Worm (Caenorhabditis elegans) whole organism, young adult: ENCODE results near the gene T13B5.9.

Source experiments
- C06A6.2 ChIP-seq: fragments of 200-800 bp; sonication (Bioruptor generic); conservative IDR thresholded peaks from 2 replicates; pipeline ENCODE4 v1.3.6; 2022; ENCODE audit warnings: missing genetic modification characterization, missing compliant biosample characterization
- F39B2.1 ChIP-seq: fragments of 200-800 bp; sonication (Bioruptor generic); IDR thresholded peaks from 2 replicates; pipeline ENCODE4 v1.3.6; 2022; ENCODE audit warnings: missing genetic modification reagents, missing genetic modification characterization, missing compliant biosample characterization
- lir-1 ChIP-seq: fragments of 200-800 bp; sonication (Bioruptor generic); conservative IDR thresholded peaks from 2 replicates; pipeline ENCODE4 v1.3.6; 2022; ENCODE audit warnings: missing genetic modification reagents, missing genetic modification characterization, missing compliant biosample characterization
- pha-4 ChIP-seq: fragments of 150-350 bp; sonication (generic microtip); optimal IDR thresholded peaks from 2 replicates; lab custom pipeline; 2014; ENCODE audit warnings: missing biosample characterization, missing genetic modification reagents, missing genetic modification characterization
- zim-3 ChIP-seq: sonication (generic microtip); optimal IDR thresholded peaks from 2 replicates; lab custom pipeline; 2017; ENCODE audit warnings: mild to moderate bottlenecking, missing genetic modification characterization, moderate library complexity, missing compliant biosample characterization
- ztf-18 ChIP-seq: sonication (generic microtip); optimal IDR thresholded peaks from 2 replicates; lab custom pipeline; 2016; ENCODE audit warnings: missing genotype, mild to moderate bottlenecking, missing genetic modification characterization, missing compliant biosample characterization

ce11 chrII:1075424-1075823, 28.9 kb downstream of the T13B5.9 start, which contains the start of gene K02E7.11:
- no peak for TF ChIP-seq lir-1 (GFP tag; lab: Robert Waterston, UW)
- no peak for TF ChIP-seq zim-3 (tag; lab: Kevin White, UChicago)
- TF ChIP-seq pha-4 (tag; lab: Kevin White, UChicago), result no peak
- no peak for TF ChIP-seq ztf-18 (tag; lab: Kevin White, UChicago)
- TF ChIP-seq C06A6.2 (GFP tag; lab: Robert Waterston, UW), result no peak
- no peak for TF ChIP-seq F39B2.1 (GFP tag; lab: Robert Waterston, UW)
